Fruit fly (Drosophila melanogaster) whole organism, embryonic: ENCODE results near the gene CG7557.

Experiments
- Ada2b ChIP-seq: fragments of 200-800 bp; sonication (Bioruptor generic); IDR thresholded peaks from 2 replicates; pipeline ENCODE4 v1.3.6; 2022; ENCODE audit warnings: missing biosample characterization, missing genetic modification characterization
- Adf1 ChIP-seq: fragments of 200-800 bp; sonication (Bioruptor generic); IDR thresholded peaks from 2 replicates; pipeline ENCODE4 v1.3.6; 2022; ENCODE audit warnings: missing biosample characterization, missing genetic modification characterization
- Antp ChIP-seq: fragments of 200-800 bp; sonication (Bioruptor generic); optimal IDR thresholded peaks from 3 replicates; lab custom pipeline; 2016; ENCODE audit warnings: missing biosample characterization, missing genetic modification characterization
- CG10979 ChIP-seq: fragments of 200-800 bp; sonication (Bioruptor generic); optimal IDR thresholded peaks from 2 replicates; lab custom pipeline; 2018; ENCODE audit warnings: missing biosample characterization, mild to moderate bottlenecking, missing genetic modification characterization, moderate library complexity
- CG12219 ChIP-seq: fragments of 200-800 bp; sonication (Bioruptor generic); optimal IDR thresholded peaks from 3 replicates; lab custom pipeline; 2018; ENCODE audit warnings: missing biosample characterization, mild to moderate bottlenecking, missing genetic modification characterization
- CG1233 ChIP-seq: fragments of 200-800 bp; sonication (Bioruptor generic); optimal IDR thresholded peaks from 4 replicates; lab custom pipeline; 2018; ENCODE audit warnings: missing biosample characterization, mild to moderate bottlenecking, missing genetic modification characterization
- CG14441 ChIP-seq: fragments of 200-800 bp; sonication (Bioruptor generic); IDR thresholded peaks from 2 replicates; pipeline ENCODE4 v1.3.6; 2022; ENCODE audit warnings: missing biosample characterization, missing genetic modification characterization
- CG14667 ChIP-seq: fragments of 200-800 bp; sonication (Bioruptor generic); IDR thresholded peaks from 2 replicates; pipeline ENCODE4 v1.3.6; 2022; ENCODE audit warnings: missing biosample characterization, missing genetic modification characterization
- CG1603 ChIP-seq: fragments of 200-800 bp; sonication (Bioruptor generic); optimal IDR thresholded peaks from 2 replicates; lab custom pipeline; 2019; ENCODE audit warnings: missing biosample characterization, mild to moderate bottlenecking, missing genetic modification characterization, moderate library complexity
- CG17359 ChIP-seq: fragments of 200-800 bp; sonication (Bioruptor generic); optimal IDR thresholded peaks from 3 replicates; lab custom pipeline; 2018; ENCODE audit warnings: missing biosample characterization, mild to moderate bottlenecking, missing genetic modification characterization, moderate library complexity
- CG17385 ChIP-seq: fragments of 200-800 bp; sonication (Bioruptor generic); optimal IDR thresholded peaks from 3 replicates; lab custom pipeline; 2018; ENCODE audit warnings: missing biosample characterization, mild to moderate bottlenecking, missing genetic modification characterization
- CG17912 ChIP-seq: fragments of 200-800 bp; sonication (Bioruptor generic); optimal IDR thresholded peaks from 2 replicates; lab custom pipeline; 2018; ENCODE audit warnings: missing biosample characterization, mild to moderate bottlenecking, missing genetic modification characterization
- CG18262 ChIP-seq: fragments of 200-800 bp; optimal IDR thresholded peaks from 3 replicates; lab custom pipeline; 2019; ENCODE audit warnings: missing biosample characterization, mild to moderate bottlenecking, missing genetic modification characterization, moderate library complexity
- CG2202 ChIP-seq: fragments of 200-800 bp; sonication (Bioruptor generic); optimal IDR thresholded peaks from 2 replicates; lab custom pipeline; 2018; ENCODE audit warnings: missing biosample characterization, mild to moderate bottlenecking, missing genetic modification characterization
- CG2712 ChIP-seq: fragments of 200-800 bp; optimal IDR thresholded peaks from 3 replicates; lab custom pipeline; 2019; ENCODE audit warnings: missing biosample characterization, mild to moderate bottlenecking, missing genetic modification characterization, moderate library complexity
- CG42726 ChIP-seq: fragments of 200-800 bp; sonication (Bioruptor generic); IDR thresholded peaks from 2 replicates; pipeline ENCODE4 v1.3.6; 2022; ENCODE audit warnings: missing biosample characterization, missing genetic modification characterization; ENCODE audit not compliant: partially characterized antibody
- CG4424 ChIP-seq: fragments of 200-800 bp; sonication (Bioruptor generic); optimal IDR thresholded peaks from 3 replicates; lab custom pipeline; 2016; ENCODE audit warnings: missing biosample characterization, missing genetic modification characterization
- CG6689 ChIP-seq: fragments of 200-800 bp; sonication (Bioruptor generic); IDR thresholded peaks from 2 replicates; pipeline ENCODE4 v1.3.6; 2022; ENCODE audit warnings: missing biosample characterization, missing genetic modification characterization
- CG7357 ChIP-seq: fragments of 200-800 bp; sonication (Bioruptor generic); IDR thresholded peaks from 3 replicates; pipeline ENCODE4 v1.3.6; 2022; ENCODE audit warnings: missing biosample characterization, missing genetic modification characterization
- D19B ChIP-seq: fragments of 200-800 bp; sonication (Bioruptor generic); optimal IDR thresholded peaks from 2 replicates; lab custom pipeline; 2017; ENCODE audit warnings: missing biosample characterization, mild to moderate bottlenecking, missing genetic modification characterization
- Dbx ChIP-seq: fragments of 200-800 bp; sonication (Bioruptor generic); IDR thresholded peaks from 3 replicates; pipeline ENCODE4 v1.3.6; 2022; ENCODE audit warnings: missing biosample characterization, missing genetic modification characterization
- HLH3B ChIP-seq: fragments of 200-800 bp; sonication (Bioruptor generic); IDR thresholded peaks from 2 replicates; pipeline ENCODE4 v1.3.6; 2022; ENCODE audit warnings: missing biosample characterization, missing genetic modification characterization
- HLH54F ChIP-seq: fragments of 200-800 bp; sonication (Bioruptor generic); optimal IDR thresholded peaks from 3 replicates; lab custom pipeline; 2016; ENCODE audit warnings: missing biosample characterization, missing genetic modification characterization
- HmgD ChIP-seq: fragments of 200-800 bp; sonication (Bioruptor generic); optimal IDR thresholded peaks from 3 replicates; lab custom pipeline; 2016; ENCODE audit warnings: missing biosample characterization, missing genetic modification characterization
- Sry-β ChIP-seq: fragments of 200-800 bp; sonication (Bioruptor generic); optimal IDR thresholded peaks from 2 replicates; lab custom pipeline; 2018; ENCODE audit warnings: missing biosample characterization, mild to moderate bottlenecking, missing genetic modification characterization, moderate library complexity
- Vsx1 ChIP-seq: fragments of 200-800 bp; sonication (Bioruptor generic); optimal IDR thresholded peaks from 2 replicates; lab custom pipeline; 2017; ENCODE audit warnings: missing biosample characterization, mild to moderate bottlenecking, missing genetic modification characterization, missing genetic modification reagents
- Xrp1 ChIP-seq: fragments of 200-800 bp; sonication (Bioruptor generic); IDR thresholded peaks from 2 replicates; pipeline ENCODE4 v1.3.6; 2022; ENCODE audit warnings: missing biosample characterization, missing genetic modification characterization
- amos ChIP-seq: fragments of 200-800 bp; sonication (Bioruptor generic); IDR thresholded peaks from 2 replicates; pipeline ENCODE4 v1.3.6; 2022; ENCODE audit warnings: missing biosample characterization, missing genetic modification characterization; ENCODE audit not compliant: partially characterized antibody
- ap ChIP-seq: fragments of 200-800 bp; sonication (Bioruptor generic); IDR thresholded peaks from 2 replicates; pipeline ENCODE4 v1.3.6; 2022; ENCODE audit warnings: missing biosample characterization, missing genetic modification characterization
- ara ChIP-seq: fragments of 200-800 bp; sonication (Bioruptor generic); IDR thresholded peaks from 2 replicates; pipeline ENCODE4 v1.3.6; 2022; ENCODE audit warnings: missing biosample characterization, missing genetic modification characterization
- ash1 ChIP-seq: fragments of 200-800 bp; sonication (Bioruptor generic); optimal IDR thresholded peaks from 2 replicates; lab custom pipeline; 2018; ENCODE audit warnings: missing biosample characterization, mild to moderate bottlenecking, missing genetic modification characterization
- bsh ChIP-seq, 2 experiments: fragments of 200-800 bp; sonication (Bioruptor generic); optimal IDR thresholded peaks; 2 replicates each; lab custom pipeline; 2017 to 2018; ENCODE audit warnings: mild to moderate bottlenecking in 2 of 2, missing biosample characterization in 2 of 2, missing genetic modification characterization in 2 of 2, moderate library complexity in 1 of 2
- dmrt11E ChIP-seq: fragments of 200-800 bp; sonication (Bioruptor generic); optimal IDR thresholded peaks from 3 replicates; lab custom pipeline; 2018; ENCODE audit warnings: missing biosample characterization, mild to moderate bottlenecking, missing genetic modification characterization, moderate library complexity
- dmrt99B ChIP-seq: fragments of 200-800 bp; sonication (Bioruptor generic); optimal IDR thresholded peaks from 2 replicates; lab custom pipeline; 2018; ENCODE audit warnings: missing biosample characterization, mild to moderate bottlenecking, missing genetic modification characterization, moderate library complexity
- gce ChIP-seq: fragments of 200-800 bp; sonication (Bioruptor generic); IDR thresholded peaks from 3 replicates; pipeline ENCODE4 v1.3.6; 2022; ENCODE audit warnings: missing biosample characterization, missing genetic modification characterization
- gem ChIP-seq: fragments of 200-800 bp; sonication (Bioruptor generic); optimal IDR thresholded peaks from 2 replicates; lab custom pipeline; 2019; ENCODE audit warnings: missing biosample characterization, mild to moderate bottlenecking, missing genetic modification characterization, moderate library complexity
- grau ChIP-seq: fragments of 200-800 bp; optimal IDR thresholded peaks from 3 replicates; lab custom pipeline; 2019; ENCODE audit warnings: missing biosample characterization, mild to moderate bottlenecking, missing genetic modification characterization, moderate library complexity
- ham ChIP-seq: fragments of 200-800 bp; sonication (Bioruptor generic); IDR thresholded peaks from 2 replicates; pipeline ENCODE4 v1.3.6; 2022; ENCODE audit warnings: missing biosample characterization, missing genetic modification characterization
- hbn ChIP-seq: fragments of 200-800 bp; sonication (Bioruptor generic); IDR thresholded peaks from 2 replicates; pipeline ENCODE4 v1.3.6; 2022; ENCODE audit warnings: missing biosample characterization, missing genetic modification characterization; ENCODE audit not compliant: partially characterized antibody
- lbe ChIP-seq: fragments of 200-800 bp; sonication (Bioruptor generic); optimal IDR thresholded peaks from 2 replicates; lab custom pipeline; 2016; ENCODE audit warnings: missing biosample characterization, mild to moderate bottlenecking, missing genetic modification characterization
- lmd ChIP-seq: fragments of 200-800 bp; sonication (Bioruptor generic); IDR thresholded peaks from 2 replicates; pipeline ENCODE4 v1.3.6; 2022; ENCODE audit warnings: missing biosample characterization, missing genetic modification characterization
- nmo ChIP-seq: fragments of 200-800 bp; sonication (Bioruptor generic); optimal IDR thresholded peaks from 2 replicates; lab custom pipeline; 2018; ENCODE audit warnings: missing biosample characterization, mild to moderate bottlenecking, missing genetic modification characterization, moderate library complexity
- otp ChIP-seq: fragments of 200-800 bp; sonication (Bioruptor generic); IDR thresholded peaks from 3 replicates; pipeline ENCODE4, ENCODE4 v1.3.6; 2022; ENCODE audit warnings: missing biosample characterization, missing genetic modification characterization
- phol ChIP-seq: fragments of 200-800 bp; sonication (Bioruptor generic); optimal IDR thresholded peaks from 3 replicates; lab custom pipeline; 2018; ENCODE audit warnings: missing biosample characterization, mild to moderate bottlenecking, missing genetic modification characterization, moderate library complexity
- pita ChIP-seq: fragments of 200-800 bp; sonication (Bioruptor generic); optimal IDR thresholded peaks from 2 replicates; lab custom pipeline; 2017; ENCODE audit warnings: missing biosample characterization, mild to moderate bottlenecking, missing genetic modification characterization
- ranshi ChIP-seq: fragments of 200-800 bp; sonication (Bioruptor generic); IDR thresholded peaks from 2 replicates; pipeline ENCODE4 v1.3.6; 2022; ENCODE audit warnings: missing biosample characterization, missing genetic modification characterization
- row ChIP-seq: fragments of 200-800 bp; sonication (Bioruptor generic); IDR thresholded peaks from 3 replicates; pipeline ENCODE4 v1.3.6; 2022; ENCODE audit warnings: missing biosample characterization, missing genetic modification characterization
- so ChIP-seq: fragments of 200-800 bp; sonication (Bioruptor generic); IDR thresholded peaks from 3 replicates; pipeline ENCODE4 v1.3.6; 2022; ENCODE audit warnings: missing biosample characterization, missing genetic modification characterization
- unpg ChIP-seq: fragments of 200-800 bp; sonication (Bioruptor generic); optimal IDR thresholded peaks from 3 replicates; lab custom pipeline; 2018; ENCODE audit warnings: missing biosample characterization, mild to moderate bottlenecking, missing genetic modification characterization, moderate library complexity
- zfh1 ChIP-seq: fragments of 200-800 bp; sonication (Bioruptor generic); IDR thresholded peaks from 3 replicates; pipeline ENCODE4 v1.3.6; 2022; ENCODE audit warnings: missing biosample characterization, missing genetic modification characterization

Gene CG7557

dm6 chr3L:11465371-11465914 lies 20.5 kb downstream of the CG7557 start, which contains the start of gene Fum3 (continued):
- TF ChIP-seq CG1603: no peak
- TF ChIP-seq CG2712 (tag; lab: Kevin White, UChicago): peak; percentile 43
- TF ChIP-seq CG12219 (GFP tag; lab: Kevin White, UChicago): no peak
- TF ChIP-seq ash1: no peak
- TF ChIP-seq HmgD (GFP tag; lab: Kevin White, UChicago): no peak
- TF ChIP-seq D19B: no peak
- TF ChIP-seq Antp (GFP tag; lab: Kevin White, UChicago): no peak
- TF ChIP-seq CG18262 (tag; lab: Kevin White, UChicago): peak; percentile 31
- TF ChIP-seq CG17385 (GFP tag; lab: Kevin White, UChicago): no peak
- no peak for TF ChIP-seq Vsx1 (GFP tag; lab: Kevin White, UChicago)
- no peak for TF ChIP-seq Adf1 (GFP tag; lab: Robert Waterston, UW)
- TF ChIP-seq HLH54F (GFP tag; lab: Kevin White, UChicago): no peak
- TF ChIP-seq ranshi (GFP tag; lab: Robert Waterston, UW): peak; percentile 19; the same call in 1 of the 2 replicates
- peak; percentile 25 for TF ChIP-seq nmo (GFP tag; lab: Kevin White, UChicago)
- no peak for TF ChIP-seq CG42726 (GFP tag; lab: Robert Waterston, UW)
- peak; percentile 24 for TF ChIP-seq CG10979
- TF ChIP-seq otp: peak; percentile 24; the same call in 1 of the 3 replicates
- peak; percentile 29 for TF ChIP-seq phol (tag; lab: Kevin White, UChicago)
- TF ChIP-seq CG17912 (GFP tag; lab: Kevin White, UChicago): no peak
- peak; percentile 11 for TF ChIP-seq grau
- peak; percentile 53; the same call in 1 of the 2 replicates for TF ChIP-seq ara (GFP tag; lab: Robert Waterston, UW)
- 0 out of 3 replicates have a peak, but pooled peaks have one; percentile 24 for TF ChIP-seq Dbx (GFP tag; lab: Robert Waterston, UW)
- no peak for TF ChIP-seq pita (GFP tag; lab: Kevin White, UChicago)
- no peak for TF ChIP-seq unpg (GFP tag; lab: Kevin White, UChicago)
- TF ChIP-seq CG14667: 0 out of 2 replicates have a peak, but pooled peaks have one; percentile 3
- TF ChIP-seq hbn (GFP tag; lab: Robert Waterston, UW): no peak
- TF ChIP-seq lmd (GFP tag; lab: Robert Waterston, UW): peak; percentile 27; the same call in 1 of the 2 replicates
- peak; percentile 13; the same call in 1 of the 2 replicates for TF ChIP-seq CG14441 (GFP tag; lab: Robert Waterston, UW)
- TF ChIP-seq CG17359 (tag; lab: Kevin White, UChicago): peak; percentile 27
- 0 out of 3 replicates have a peak, but pooled peaks have one; percentile 24 for TF ChIP-seq CG7357 (GFP tag; lab: Robert Waterston, UW)
- peak; percentile 15 for TF ChIP-seq dmrt99B (tag; lab: Kevin White, UChicago)
- no peak for TF ChIP-seq so (GFP tag; lab: Robert Waterston, UW)
- no peak for TF ChIP-seq lbe (GFP tag; lab: Kevin White, UChicago)
- no peak for TF ChIP-seq ham (GFP tag; lab: Robert Waterston, UW)
- no peak for TF ChIP-seq gce (GFP tag; lab: Robert Waterston, UW)
- TF ChIP-seq Xrp1 (GFP tag; lab: Robert Waterston, UW): peak; percentile 66
- TF ChIP-seq Ada2b (GFP tag; lab: Robert Waterston, UW): peak; percentile 37; the same call in 1 of the 2 replicates
- peak; percentile 70 for TF ChIP-seq zfh1 (GFP tag; lab: Robert Waterston, UW)
- peak; percentile 29 for TF ChIP-seq dmrt11E (tag; lab: Kevin White, UChicago)
- TF ChIP-seq gem: peak; percentile 26
- 0 out of 2 replicates have a peak, but pooled peaks have one; percentile 19 for TF ChIP-seq ap (GFP tag; lab: Robert Waterston, UW)
- TF ChIP-seq row (GFP tag; lab: Robert Waterston, UW): peak; percentile 45
- TF ChIP-seq bsh (GFP tag; optimal IDR thresholded peaks at IDR 0.05; lab: Kevin White, UChicago): peak in 1 of 2 experiments; percentile 12
- peak; percentile 47; the same call in 1 of the 2 replicates for TF ChIP-seq HLH3B (GFP tag; lab: Robert Waterston, UW)
- TF ChIP-seq amos (GFP tag; lab: Robert Waterston, UW): no peak
- TF ChIP-seq CG2202 (tag; lab: Kevin White, UChicago): no peak
- TF ChIP-seq Sry-β (GFP tag; lab: Kevin White, UChicago): no peak
- TF ChIP-seq CG4424 (GFP tag; lab: Kevin White, UChicago): peak; percentile 33
- TF ChIP-seq CG1233 (GFP tag; lab: Kevin White, UChicago): no peak
- peak; percentile 50; the same call in 1 of the 2 replicates for TF ChIP-seq CG6689 (GFP tag; lab: Robert Waterston, UW)
